Fruit fly (Drosophila melanogaster) whole organism, wandering third instar larva: ENCODE data around the gene TrissinR.

Experiments used
- Abd-B ChIP-seq: fragments of >200 bp; optimal IDR thresholded peaks from 2 replicates; lab custom pipeline; 2017; ENCODE audit warnings: missing biosample characterization, missing genetic modification characterization
- CG32264 ChIP-seq: fragments of 200-800 bp; sonication (Bioruptor generic); optimal IDR thresholded peaks from 2 replicates; lab custom pipeline; 2016; ENCODE audit warnings: missing biosample characterization, missing genetic modification characterization
- CG9705 ChIP-seq: fragments of 200-800 bp; sonication (Bioruptor generic); optimal IDR thresholded peaks from 2 replicates; lab custom pipeline; 2018; ENCODE audit warnings: missing biosample characterization, mild to moderate bottlenecking, missing genetic modification characterization
- CrebA ChIP-seq: fragments of 200-800 bp; sonication (Bioruptor generic); optimal IDR thresholded peaks from 2 replicates; lab custom pipeline; 2016; ENCODE audit warnings: missing biosample characterization, mild to moderate bottlenecking, missing genetic modification characterization, borderline replicate concordance
- Dfd ChIP-seq: fragments of >200 bp; optimal IDR thresholded peaks from 2 replicates; lab custom pipeline; 2017; ENCODE audit warnings: missing biosample characterization, missing genetic modification characterization
- GATAd ChIP-seq: sonication (Bioruptor generic); optimal IDR thresholded peaks from 2 replicates; lab custom pipeline; 2016; ENCODE audit warnings: missing biosample characterization, missing genetic modification characterization
- HLH106 ChIP-seq: fragments of 200-800 bp; optimal IDR thresholded peaks from 3 replicates; lab custom pipeline; 2019; ENCODE audit warnings: missing biosample characterization, mild to moderate bottlenecking, missing genetic modification characterization, moderate library complexity
- Hnf4 ChIP-seq: fragments of 200-800 bp; sonication (Bioruptor generic); optimal IDR thresholded peaks from 2 replicates; lab custom pipeline; 2016; ENCODE audit warnings: missing biosample characterization, mild to moderate bottlenecking, missing genetic modification characterization
- Hr78 ChIP-seq: fragments of >200 bp; optimal IDR thresholded peaks from 2 replicates; lab custom pipeline; 2017; ENCODE audit warnings: missing biosample characterization, missing genetic modification characterization
- Hr83 ChIP-seq: fragments of 200-300 bp; sonication (Bioruptor generic); optimal IDR thresholded peaks from 2 replicates; lab custom pipeline; 2016; ENCODE audit warnings: missing biosample characterization, mild to moderate bottlenecking, missing genetic modification characterization, moderate library complexity; ENCODE audit not compliant: poor library complexity, severe bottlenecking
- Jra ChIP-seq: sonication (Bioruptor generic); optimal IDR thresholded peaks from 2 replicates; lab custom pipeline; 2016; ENCODE audit warnings: missing biosample characterization, missing genetic modification characterization
- Mio ChIP-seq: sonication (Bioruptor generic); optimal IDR thresholded peaks from 2 replicates; lab custom pipeline; 2016; ENCODE audit warnings: missing biosample characterization, missing genetic modification characterization
- N ChIP-seq: fragments of >200 bp; optimal IDR thresholded peaks from 2 replicates; lab custom pipeline; 2018; ENCODE audit warnings: missing biosample characterization, missing external identifiers, missing genetic modification characterization
- Sp1 ChIP-seq: fragments of 200-800 bp; sonication (Bioruptor generic); optimal IDR thresholded peaks from 3 replicates; lab custom pipeline; 2019; ENCODE audit warnings: missing biosample characterization, mild to moderate bottlenecking, missing genetic modification characterization, moderate library complexity
- Vsx2 ChIP-seq: fragments of 200-300, 225-300 bp; sonication (Bioruptor generic); optimal IDR thresholded peaks from 2 replicates; lab custom pipeline; 2018; ENCODE audit warnings: missing biosample characterization, missing genetic modification characterization; ENCODE audit not compliant: partially characterized antibody
- br ChIP-seq: fragments of 200-800 bp; sonication (Bioruptor generic); optimal IDR thresholded peaks from 2 replicates; lab custom pipeline; 2016; ENCODE audit warnings: missing biosample characterization, missing genetic modification characterization
- brk ChIP-seq: fragments of 200-800 bp; sonication (Bioruptor generic); optimal IDR thresholded peaks from 2 replicates; lab custom pipeline; 2016; ENCODE audit warnings: missing biosample characterization, mild to moderate bottlenecking, missing genetic modification characterization
- dl ChIP-seq, 2 experiments: fragments of 175-275, 200-275 bp in 1 of 2; fragments of 200-275 bp in 1 of 2; sonication (Bioruptor generic); optimal IDR thresholded peaks; lab custom pipeline; 2018; ENCODE audit warnings: mild to moderate bottlenecking in 2 of 2, missing biosample characterization in 2 of 2, missing genetic modification characterization in 2 of 2, moderate library complexity in 2 of 2; ENCODE audit not compliant: partially characterized antibody in 2 of 2, insufficient read depth in 1 of 2
- dmrt93B ChIP-seq: fragments of 200-800 bp; sonication (Bioruptor generic); optimal IDR thresholded peaks from 2 replicates; lab custom pipeline; 2018; ENCODE audit warnings: missing biosample characterization, mild to moderate bottlenecking, missing genetic modification characterization
- dsf ChIP-seq: sonication (Bioruptor generic); optimal IDR thresholded peaks from 2 replicates; lab custom pipeline; 2016; ENCODE audit warnings: missing biosample characterization, missing genetic modification characterization, borderline replicate concordance
- ey ChIP-seq: fragments of 200-800 bp; sonication (Bioruptor generic); optimal IDR thresholded peaks from 2 replicates; lab custom pipeline; 2016; ENCODE audit warnings: missing biosample characterization, missing genetic modification characterization
- foxo ChIP-seq, 2 experiments: fragments of 200-800 bp; sonication (Bioruptor generic); optimal IDR thresholded peaks; 2 replicates in 1 of 2; 3 replicates in 1 of 2; lab custom pipeline; 2016 to 2017; ENCODE audit warnings: missing biosample characterization in 2 of 2, missing genetic modification characterization in 2 of 2
- fru ChIP-seq: fragments of 200-800 bp; sonication (Bioruptor generic); optimal IDR thresholded peaks from 3 replicates; lab custom pipeline; 2016; ENCODE audit warnings: missing biosample characterization, mild to moderate bottlenecking, missing genetic modification characterization
- h ChIP-seq: fragments of 200-800 bp; sonication (Bioruptor generic); optimal IDR thresholded peaks from 3 replicates; lab custom pipeline; 2016; ENCODE audit warnings: missing biosample characterization, mild to moderate bottlenecking, missing genetic modification characterization
- jim ChIP-seq: fragments of 175-275, 200-325 bp; sonication (Bioruptor generic); optimal IDR thresholded peaks from 2 replicates; lab custom pipeline; 2016; ENCODE audit warnings: missing biosample characterization, mild to moderate bottlenecking, missing genetic modification characterization
- pan ChIP-seq: fragments of >200 bp; optimal IDR thresholded peaks from 2 replicates; lab custom pipeline; 2017
- psq ChIP-seq: fragments of 200-800 bp; sonication (Bioruptor generic); optimal IDR thresholded peaks from 3 replicates; lab custom pipeline; 2017; ENCODE audit warnings: missing biosample characterization, mild to moderate bottlenecking, missing genetic modification characterization, moderate library complexity
- sage ChIP-seq: fragments of 200-800 bp; sonication (Bioruptor generic); optimal IDR thresholded peaks from 2 replicates; lab custom pipeline; 2016; ENCODE audit warnings: missing biosample characterization, mild to moderate bottlenecking, missing genetic modification characterization
- sv ChIP-seq: fragments of 200-800 bp; sonication (Bioruptor generic); optimal IDR thresholded peaks from 3 replicates; lab custom pipeline; 2016; ENCODE audit warnings: missing biosample characterization, missing genetic modification characterization
- tai ChIP-seq: sonication (Bioruptor generic); optimal IDR thresholded peaks from 2 replicates; lab custom pipeline; 2016; ENCODE audit warnings: missing biosample characterization, missing genetic modification characterization
- woc ChIP-seq: sonication (Bioruptor generic); optimal IDR thresholded peaks from 2 replicates; lab custom pipeline; 2016; ENCODE audit warnings: missing biosample characterization, mild to moderate bottlenecking, missing genetic modification characterization

TrissinR gene

dm6 chr2L:5823704-5824103 lies at the start of gene TrissinR:
Gene TrissinR (plus strand): TSS chr2L:5824004.
- no peak for TF ChIP-seq foxo (GFP tag; optimal IDR thresholded peaks at IDR 0.05; lab: Kevin White, UChicago)

dm6 chr2L:5778157-5778556 lies 45.6 kb upstream of the TrissinR start:
- TF ChIP-seq fru (GFP tag; lab: Kevin White, UChicago) (peak; percentile 7), ey (no peak)
- TF ChIP-seq, all 38 proteins: peak for 1

dm6 chr2L:5780703-5781102 lies 43.1 kb upstream of the TrissinR start:
- TF ChIP-seq HLH106 (no peak), CG9705 (GFP tag; lab: Kevin White, UChicago) (no peak), CrebA (GFP tag; lab: Kevin White, UChicago) (no peak), brk (GFP tag; lab: Kevin White, UChicago) (no peak), sv (GFP tag; lab: Kevin White, UChicago) (no peak), sage (GFP tag; lab: Kevin White, UChicago) (no peak), foxo (GFP tag; optimal IDR thresholded peaks at IDR 0.05; lab: Kevin White, UChicago) (no peak), pan (lab: Kevin White, UChicago) (no peak), Jra (GFP tag; lab: Kevin White, UChicago) (no peak), Sp1 (GFP tag; lab: Kevin White, UChicago) (no peak), N (GFP tag; lab: Kevin White, UChicago) (no peak), br (no peak)

- TF ChIP-seq psq (GFP tag; lab: Kevin White, UChicago): no peak
- TF ChIP-seq brk (GFP tag; lab: Kevin White, UChicago): no peak
- TF ChIP-seq h (GFP tag; lab: Kevin White, UChicago): no peak
- no peak for TF ChIP-seq Abd-B (GFP tag; lab: Kevin White, UChicago)
- TF ChIP-seq tai: no peak
- TF ChIP-seq dmrt93B (GFP tag; lab: Kevin White, UChicago): no peak
- no peak for TF ChIP-seq pan (lab: Kevin White, UChicago)
- no peak for TF ChIP-seq ey
- no peak for TF ChIP-seq Dfd (GFP tag; lab: Kevin White, UChicago)
- TF ChIP-seq Mio (GFP tag; lab: Kevin White, UChicago): no peak
Observed at dm6 chr2L:5781181-5781580, 42.6 kb upstream of the TrissinR start.

dm6 chr2L:5782866-5783265 lies 40.9 kb upstream of the TrissinR start:
- no peak for TF ChIP-seq Hr83 (GFP tag; lab: Kevin White, UChicago)
- TF ChIP-seq Abd-B (GFP tag; lab: Kevin White, UChicago): no peak
- TF ChIP-seq Jra (GFP tag; lab: Kevin White, UChicago): no peak
- TF ChIP-seq CrebA (GFP tag; lab: Kevin White, UChicago): no peak
- TF ChIP-seq Hnf4 (GFP tag; lab: Kevin White, UChicago): no peak

- TF ChIP-seq Mio (GFP tag; lab: Kevin White, UChicago): no peak
- no peak for TF ChIP-seq dsf (GFP tag; lab: Kevin White, UChicago)
- TF ChIP-seq woc: no peak
- no peak for TF ChIP-seq psq (GFP tag; lab: Kevin White, UChicago)
- TF ChIP-seq CG32264 (GFP tag; lab: Kevin White, UChicago): no peak
- TF ChIP-seq dmrt93B (GFP tag; lab: Kevin White, UChicago): no peak
- TF ChIP-seq br: no peak
Observed at dm6 chr2L:5783731-5784130, 40.1 kb upstream of the TrissinR start, which contains the start of gene CG31913. Gene CG31913 (plus strand): TSS chr2L:5784031.

dm6 chr2L:5789268-5789667 lies 34.5 kb upstream of the TrissinR start:
- TF ChIP-seq foxo (GFP tag; optimal IDR thresholded peaks at IDR 0.05; lab: Kevin White, UChicago): no peak
- TF ChIP-seq Hr78 (GFP tag; lab: Kevin White, UChicago): no peak
- no peak for TF ChIP-seq Sp1 (GFP tag; lab: Kevin White, UChicago)
- TF ChIP-seq pan (lab: Kevin White, UChicago): no peak
- TF ChIP-seq N (GFP tag; lab: Kevin White, UChicago): no peak
- TF ChIP-seq sage (GFP tag; lab: Kevin White, UChicago): no peak
- TF ChIP-seq tai: no peak
- no peak for TF ChIP-seq fru (GFP tag; lab: Kevin White, UChicago)
- TF ChIP-seq dl (GFP tag; optimal IDR thresholded peaks at IDR 0.05; lab: Kevin White, UChicago; ENCODE audit: insufficient read depth in 1 of 2, partially characterized antibody in 2 of 2): no peak
- no peak for TF ChIP-seq h (GFP tag; lab: Kevin White, UChicago)
- no peak for TF ChIP-seq dmrt93B (GFP tag; lab: Kevin White, UChicago)
- TF ChIP-seq GATAd (GFP tag; lab: Kevin White, UChicago): no peak
- TF ChIP-seq Vsx2 (GFP tag; lab: Kevin White, UChicago): no peak
- TF ChIP-seq CG32264 (GFP tag; lab: Kevin White, UChicago): no peak
- no peak for TF ChIP-seq psq (GFP tag; lab: Kevin White, UChicago)
- TF ChIP-seq jim: no peak
- no peak for TF ChIP-seq Hnf4 (GFP tag; lab: Kevin White, UChicago)
